Worm (Caenorhabditis elegans): ENCODE results near the gene twk-16.

The twk-16 gene

DNA sequence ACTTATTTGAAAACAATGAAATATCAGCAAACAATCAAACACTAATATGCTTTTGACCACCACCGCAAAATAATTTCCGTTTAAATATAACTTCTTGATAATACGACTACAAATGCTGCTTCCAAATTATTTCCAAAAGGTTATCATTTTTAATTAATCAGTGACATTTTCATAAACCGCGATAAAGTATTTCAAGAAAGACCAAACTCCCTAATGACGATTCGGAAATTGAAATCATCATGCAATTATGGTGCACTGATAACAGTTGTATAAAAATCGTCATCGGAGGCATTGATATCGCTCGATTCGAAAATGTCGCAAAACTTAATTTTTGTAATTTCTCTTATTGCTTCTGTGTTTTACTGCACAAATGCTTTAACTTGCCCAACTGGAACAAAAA is 49.4 kb upstream of the twk-16 start, which contains the start of gene clec-265 (continued):
- TF ChIP-seq hlh-30 (tag; optimal IDR thresholded peaks at IDR 0.05; ENCODE audit: insufficient read depth) = no peak
- no peak for TF ChIP-seq F37D6.2 (tag; optimal IDR thresholded peaks at IDR 0.05)
- TF ChIP-seq lin-38 (GFP tag; IDR thresholded peaks at IDR 0.05) = no peak
- no peak for TF ChIP-seq aly-2 (tag; optimal IDR thresholded peaks at IDR 0.05)
- TF ChIP-seq F44E2.7 (GFP tag; IDR thresholded peaks at IDR 0.05) = no peak
- no peak for TF ChIP-seq T26A8.4 (GFP tag; IDR thresholded peaks at IDR 0.05)
- TF ChIP-seq daf-16 (GFP tag; optimal IDR thresholded peaks at IDR 0.05) = no peak
- peak; percentile 74 for TF ChIP-seq daf-16 (tag; optimal IDR thresholded peaks at IDR 0.05)
- TF ChIP-seq hif-1 (tag; optimal IDR thresholded peaks at IDR 0.05) = no peak
- TF ChIP-seq D1046.2 (GFP tag; IDR thresholded peaks at IDR 0.05) = no peak
- peak; percentile 87 for TF ChIP-seq dmd-6 (GFP tag; IDR thresholded peaks at IDR 0.05)
- TF ChIP-seq sdz-12 (GFP tag; optimal IDR thresholded peaks at IDR 0.05) = no peak
- no peak for TF ChIP-seq spr-1 (tag; optimal IDR thresholded peaks at IDR 0.05)
- TF ChIP-seq ZK337.2 (GFP tag; IDR thresholded peaks at IDR 0.05) = no peak
- TF ChIP-seq nhr-41 (GFP tag; IDR thresholded peaks at IDR 0.05) = no peak
- no peak for TF ChIP-seq skn-1 (tag; optimal IDR thresholded peaks at IDR 0.05)

DNA sequence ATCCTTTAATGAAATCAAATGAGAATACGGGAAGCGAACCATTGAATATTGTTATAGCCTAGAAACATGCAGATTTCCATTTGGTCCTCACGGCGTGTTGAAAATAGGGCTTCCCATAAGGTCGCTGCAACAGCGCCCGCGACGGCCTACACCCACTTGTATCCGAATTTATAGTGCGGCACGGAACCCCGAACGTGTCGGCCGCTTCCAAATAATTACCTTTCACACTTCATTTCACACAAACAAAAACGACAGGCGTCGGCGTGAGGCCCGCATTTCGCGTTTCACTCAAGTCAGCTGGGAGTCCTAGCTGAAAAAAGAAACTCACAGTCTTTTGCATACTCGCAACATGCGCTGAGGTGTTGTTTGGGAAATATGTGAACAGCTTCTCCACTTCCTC is 47.4 kb upstream of the twk-16 start:
- TF ChIP-seq unc-62 (GFP tag; optimal IDR thresholded peaks at IDR 0.05 in 1 of 2) (peak in 1 of 2 experiments; percentile 7), unc-62 (tag; optimal IDR thresholded peaks at IDR 0.05) (no peak), set-16 (GFP tag; IDR thresholded peaks at IDR 0.05) (no peak)

DNA sequence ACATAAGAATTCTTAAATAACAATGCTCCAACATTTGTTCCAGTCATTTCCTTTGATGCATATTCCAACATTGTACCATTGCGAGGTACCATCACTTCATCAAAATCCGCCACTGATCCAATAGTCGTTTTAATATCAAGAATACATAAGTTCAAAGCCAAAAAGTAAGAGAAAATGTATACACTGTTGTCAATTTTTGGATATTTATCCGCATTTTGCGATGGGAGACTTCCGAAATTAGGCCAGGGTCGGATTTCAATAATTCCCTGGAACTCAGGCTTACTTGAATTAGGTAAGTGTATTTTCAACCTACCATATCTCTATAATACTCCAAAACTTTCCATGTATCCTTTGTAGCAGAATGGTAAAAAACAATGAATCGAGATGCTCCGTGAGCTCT is 46.7 kb upstream of the twk-16 start, which contains the start of gene M02F4.2:
Gene M02F4.2 (minus strand): TSS at position 101 of the 400 bp plus-strand sequence.
- TF ChIP-seq egl-27 (tag; optimal IDR thresholded peaks at IDR 0.05) (no peak), dmd-6 (GFP tag; IDR thresholded peaks at IDR 0.05) (no peak), nhr-77 (tag; optimal IDR thresholded peaks at IDR 0.05) (no peak), madf-5 (GFP tag; IDR thresholded peaks at IDR 0.05) (no peak), nhr-102 (tag; optimal IDR thresholded peaks at IDR 0.05) (no peak), Y105C5A.15 (GFP tag; IDR thresholded peaks at IDR 0.05) (no peak), nhr-42 (GFP tag; IDR thresholded peaks at IDR 0.05) (no peak), dmd-9 (GFP tag; IDR thresholded peaks at IDR 0.05) (no peak), jun-1 (tag; optimal IDR thresholded peaks at IDR 0.05) (no peak), lin-1 (GFP tag; IDR thresholded peaks at IDR 0.05) (no peak), tra-1 (GFP tag; IDR thresholded peaks at IDR 0.05) (no peak), cey-2 (tag; optimal IDR thresholded peaks at IDR 0.05; ENCODE audit: borderline replicate concordance, insufficient read depth) (no peak), skn-1 (tag; optimal IDR thresholded peaks at IDR 0.05) (no peak), T26A8.4 (GFP tag; IDR thresholded peaks at IDR 0.05) (no peak)

DNA sequence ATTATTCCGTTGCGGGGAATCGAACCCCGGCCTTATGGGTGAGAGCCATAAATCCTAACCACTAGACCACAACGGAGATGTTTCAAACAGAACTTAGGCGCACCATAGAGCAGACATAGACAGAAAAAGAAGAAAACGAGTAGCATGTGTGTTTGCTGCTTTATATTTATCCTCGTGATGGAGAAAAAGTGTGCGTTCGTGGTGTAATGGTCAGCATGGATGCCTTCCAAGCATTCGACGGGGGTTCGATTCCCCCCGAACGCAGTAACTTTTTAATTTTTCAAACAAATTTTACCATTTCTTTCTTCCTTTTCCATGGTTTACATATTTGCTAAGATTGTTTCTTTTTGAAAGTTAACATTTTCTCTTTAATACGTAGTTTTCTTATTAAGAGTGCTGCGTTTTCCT is 44.9 kb upstream of the twk-16 start:
- TF ChIP-seq nhr-10 (tag; optimal IDR thresholded peaks at IDR 0.05) = peak; percentile 81
- TF ChIP-seq attf-4 (tag; optimal IDR thresholded peaks at IDR 0.05) = no peak
- TF ChIP-seq lin-38 (GFP tag; IDR thresholded peaks at IDR 0.05) = peak; percentile 89
- peak; percentile 85 for TF ChIP-seq F49E8.2 (tag; optimal IDR thresholded peaks at IDR 0.05; ENCODE audit: borderline replicate concordance)
- peak; percentile 94 for TF ChIP-seq nhr-111 (GFP tag; optimal IDR thresholded peaks at IDR 0.05)
- peak; percentile 97 for TF ChIP-seq F26F4.8 (GFP tag; conservative IDR thresholded peaks at IDR 0.05)
- TF ChIP-seq zag-1 (tag; optimal IDR thresholded peaks at IDR 0.05) = peak; percentile 78
- TF ChIP-seq pqm-1 (tag; optimal IDR thresholded peaks at IDR 0.05) = no peak
- TF ChIP-seq mxl-3 (GFP tag; optimal IDR thresholded peaks at IDR 0.05) = peak; percentile 71
- peak; percentile 96 for TF ChIP-seq dmd-9 (GFP tag; IDR thresholded peaks at IDR 0.05)
- no peak for TF ChIP-seq tag-97 (GFP tag; IDR thresholded peaks at IDR 0.05)
- TF ChIP-seq rbr-2 (tag; optimal IDR thresholded peaks at IDR 0.05) = peak; percentile 95
- peak; percentile 99 for TF ChIP-seq nhr-41 (GFP tag; IDR thresholded peaks at IDR 0.05)
- peak; percentile 92 for TF ChIP-seq dmd-6 (GFP tag; IDR thresholded peaks at IDR 0.05)
- TF ChIP-seq cey-2 (tag; optimal IDR thresholded peaks at IDR 0.05; ENCODE audit: borderline replicate concordance, insufficient read depth) = peak; percentile 3
- peak; percentile 95 for TF ChIP-seq zfp-3 (GFP tag; conservative IDR thresholded peaks at IDR 0.05)
- peak; percentile 93 for TF ChIP-seq duxl-1 (tag; optimal IDR thresholded peaks at IDR 0.05; ENCODE audit: poor library complexity)
- TF ChIP-seq madf-5 (GFP tag; IDR thresholded peaks at IDR 0.05) = peak; percentile 96 to 98
- peak; percentile 92 for TF ChIP-seq Y5F2A.4 (GFP tag; optimal IDR thresholded peaks at IDR 0.05)
- peak; percentile 99 for TF ChIP-seq egl-43 (GFP tag; IDR thresholded peaks at IDR 0.05)
- TF ChIP-seq unc-62 (GFP tag; optimal IDR thresholded peaks at IDR 0.05 in 1 of 2) = peak in 1 of 2 experiments; percentile 99
- no peak for TF ChIP-seq unc-62 (tag; optimal IDR thresholded peaks at IDR 0.05)
- no peak for TF ChIP-seq nhr-76 (tag; optimal IDR thresholded peaks at IDR 0.05)
- TF ChIP-seq fos-1 (tag; optimal IDR thresholded peaks at IDR 0.05) = no peak
